Worm (Caenorhabditis elegans) whole organism, midembryonic: ENCODE results near the gene bicd-1.

ENCODE experiments used
- T22C8.4 ChIP-seq: fragments of 200-800 bp; sonication (Bioruptor generic); IDR thresholded peaks from 2 replicates; pipeline ENCODE4 v1.3.6; 2022; ENCODE audit warnings: missing genetic modification characterization, missing compliant biosample characterization
- cog-1 ChIP-seq: sonication (generic microtip); optimal IDR thresholded peaks from 2 replicates; lab custom pipeline; 2016; ENCODE audit warnings: missing genetic modification characterization, missing compliant biosample characterization
- flt-1 ChIP-seq: fragments of 200-800 bp; sonication (Bioruptor generic); IDR thresholded peaks from 2 replicates; pipeline ENCODE4 v1.3.6; 2022; ENCODE audit warnings: missing genetic modification characterization, missing compliant biosample characterization
- klf-2 ChIP-seq: fragments of 200-800 bp; sonication (Bioruptor generic); conservative IDR thresholded peaks from 2 replicates; pipeline ENCODE4 v1.3.6; 2022; ENCODE audit warnings: missing genetic modification reagents, missing genetic modification characterization, missing compliant biosample characterization
- ref-1 ChIP-seq: fragments of 200-800 bp; sonication (Bioruptor generic); conservative IDR thresholded peaks from 2 replicates; pipeline ENCODE4 v1.3.6; 2022; ENCODE audit warnings: missing genetic modification reagents, missing genetic modification characterization, missing compliant biosample characterization
- ztf-29 ChIP-seq: fragments of 200-800 bp; sonication (Bioruptor generic); IDR thresholded peaks from 2 replicates; pipeline ENCODE4 v1.3.6; 2022; ENCODE audit warnings: missing genetic modification reagents, missing genetic modification characterization, missing compliant biosample characterization

ce11 chrIV:6565605-6566004 lies 6.5 kb downstream of the bicd-1 start:
- TF ChIP-seq flt-1 (GFP tag; lab: Robert Waterston, UW) (no peak), cog-1 (tag; lab: Kevin White, UChicago) (no peak), klf-2 (GFP tag; lab: Robert Waterston, UW) (no peak), T22C8.4 (GFP tag; lab: Robert Waterston, UW) (no peak), ref-1 (no peak), ztf-29 (GFP tag; lab: Robert Waterston, UW) (no peak)
